Worm (Caenorhabditis elegans): ENCODE measurements around the gene C56G2.5.

C56G2.5 gene

DNA sequence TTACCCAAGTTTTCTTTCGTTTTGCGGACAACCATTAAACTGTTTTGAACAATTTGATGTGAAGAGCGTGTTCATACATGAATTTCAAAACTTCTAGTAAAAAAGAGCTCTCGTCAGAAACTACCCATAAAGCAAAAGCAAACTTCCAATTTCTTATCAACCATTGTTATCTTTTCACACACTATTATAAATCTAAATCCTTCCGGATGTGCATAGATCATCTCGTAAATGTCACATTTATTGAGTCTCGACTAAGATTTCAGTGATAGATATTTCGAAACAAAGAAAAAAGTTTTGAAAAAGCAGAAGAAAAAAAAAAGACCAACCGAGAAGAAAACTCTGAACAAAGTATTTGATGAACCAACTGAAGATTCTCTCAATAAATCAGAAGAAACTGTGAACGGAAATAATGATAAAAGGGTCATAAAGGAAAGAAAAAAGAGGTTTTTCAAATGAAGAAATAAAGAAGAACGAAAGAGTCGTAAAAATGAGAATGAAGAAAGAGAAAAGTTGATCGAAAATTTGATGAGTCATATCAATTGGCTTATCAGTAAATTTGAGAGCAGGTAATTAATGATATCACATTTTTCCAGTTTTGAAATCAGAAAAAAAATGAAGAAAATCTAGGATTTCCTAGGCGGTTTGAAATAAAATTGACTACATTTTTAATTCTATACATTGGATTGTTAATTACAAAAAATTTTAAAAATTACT lies 33.4 kb downstream of the C56G2.5 start:
- TF ChIP-seq elt-2 (tag; optimal IDR thresholded peaks at IDR 0.05) (peak; percentile 74), elt-1 (tag; optimal IDR thresholded peaks at IDR 0.05) (peak; percentile 91), ceh-82 (tag; optimal IDR thresholded peaks at IDR 0.05) (no peak), pqm-1 (tag; optimal IDR thresholded peaks at IDR 0.05) (peak; percentile 38), jun-1 (tag; optimal IDR thresholded peaks at IDR 0.05) (peak; percentile 19)

DNA sequence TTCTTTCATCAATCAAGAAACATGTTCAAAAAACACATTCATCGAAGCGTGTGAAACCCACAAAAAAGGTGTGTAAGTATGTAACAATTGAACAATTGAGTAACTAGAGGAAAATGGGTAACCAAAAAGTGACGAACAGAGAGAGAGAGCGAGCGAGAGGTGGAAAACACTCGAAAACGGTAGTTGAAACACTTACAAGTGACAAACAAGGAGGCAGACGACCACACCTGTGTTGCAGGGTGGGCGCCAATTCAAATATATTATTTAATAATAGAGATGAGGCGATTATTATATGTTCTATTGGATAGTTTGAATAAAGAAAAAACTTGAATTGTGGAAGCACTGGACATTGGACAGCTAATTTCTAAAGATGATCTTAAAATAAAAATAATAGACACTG lies 34.7 kb downstream of the C56G2.5 start:
- TF ChIP-seq zag-1 (tag; optimal IDR thresholded peaks at IDR 0.05): no peak
- peak; percentile 13 for TF ChIP-seq nfya-1 (tag; optimal IDR thresholded peaks at IDR 0.05; ENCODE audit: insufficient read depth)
- TF ChIP-seq snpc-4 (tag; optimal IDR thresholded peaks at IDR 0.05): no peak
- TF ChIP-seq lin-15B (tag; optimal IDR thresholded peaks at IDR 0.05): peak; percentile 76
- TF ChIP-seq ZK546.5 (tag; optimal IDR thresholded peaks at IDR 0.05): no peak
- TF ChIP-seq elt-3 (tag; optimal IDR thresholded peaks at IDR 0.05): no peak
- no peak for TF ChIP-seq fkh-10 (GFP tag; optimal IDR thresholded peaks at IDR 0.05)
- no peak for TF ChIP-seq ztf-11 (tag; optimal IDR thresholded peaks at IDR 0.05)

DNA sequence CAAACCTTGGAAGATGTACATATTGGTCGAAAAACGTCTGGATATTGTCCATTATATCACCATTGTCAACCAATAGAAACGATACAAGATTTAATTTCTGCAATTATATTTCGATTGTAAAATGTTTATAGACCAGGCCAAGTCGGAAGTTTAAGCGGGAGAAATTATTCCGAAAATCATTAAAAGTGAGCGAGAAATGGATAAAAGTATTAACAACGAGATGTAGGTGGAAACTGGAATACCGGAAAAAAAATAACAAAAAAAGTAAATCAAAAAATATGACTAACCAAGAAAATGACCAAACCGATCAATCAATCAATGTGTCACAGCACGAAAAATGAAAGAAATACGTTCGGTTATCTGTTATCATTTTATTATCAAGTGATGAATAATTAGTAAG lies 36.8 kb downstream of the C56G2.5 start, which contains the start of gene F47D12.6:
TSS of gene F47D12.6 (minus strand) at position 101 of the 400 bp plus-strand sequence.
- TF ChIP-seq ceh-28 (tag; optimal IDR thresholded peaks at IDR 0.05): no peak
- no peak for TF ChIP-seq lin-15B (tag; optimal IDR thresholded peaks at IDR 0.05)
- no peak for TF ChIP-seq ztf-4 (tag; optimal IDR thresholded peaks at IDR 0.05)
- no peak for TF ChIP-seq ZK546.5 (tag; optimal IDR thresholded peaks at IDR 0.05)
- TF ChIP-seq nhr-237 (tag; optimal IDR thresholded peaks at IDR 0.05): no peak
- TF ChIP-seq egl-27 (tag; optimal IDR thresholded peaks at IDR 0.05): no peak
- no peak for TF ChIP-seq elt-2 (tag; optimal IDR thresholded peaks at IDR 0.05)
- TF ChIP-seq nhr-12 (tag; optimal IDR thresholded peaks at IDR 0.05): no peak
- TF ChIP-seq sea-2 (GFP tag; optimal IDR thresholded peaks at IDR 0.05): no peak
- TF ChIP-seq nhr-23 (tag; optimal IDR thresholded peaks at IDR 0.05): no peak
- no peak for TF ChIP-seq fkh-10 (GFP tag; optimal IDR thresholded peaks at IDR 0.05)

DNA sequence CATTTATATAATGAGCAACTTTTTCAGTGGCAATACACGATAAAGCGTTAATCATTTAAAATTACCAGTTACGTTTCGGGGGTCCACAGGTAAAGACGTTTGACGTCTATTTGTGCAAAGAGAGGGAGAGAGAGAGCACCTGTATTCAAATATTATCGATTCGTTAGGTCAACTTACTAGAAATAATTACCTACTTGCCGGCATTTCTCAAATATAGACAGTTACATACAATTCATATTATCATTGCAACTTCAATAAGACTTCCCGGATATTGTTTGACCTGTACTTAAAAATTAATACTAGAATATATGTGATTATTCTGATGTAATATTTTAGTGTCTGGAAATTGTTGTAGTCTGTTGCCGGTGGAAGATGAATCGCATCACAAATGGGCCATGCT lies 38.1 kb downstream of the C56G2.5 start, which contains the start of gene gadr-3:
TSS of gene gadr-3 (minus strand) at position 101 of the 400 bp plus-strand sequence.
- TF ChIP-seq egl-27 (tag; optimal IDR thresholded peaks at IDR 0.05): no peak
- no peak for TF ChIP-seq ceh-82 (tag; optimal IDR thresholded peaks at IDR 0.05)
- no peak for TF ChIP-seq lsy-12 (tag; optimal IDR thresholded peaks at IDR 0.05)
- no peak for TF ChIP-seq pha-4 (tag; optimal IDR thresholded peaks at IDR 0.05)
- TF ChIP-seq elt-3 (tag; optimal IDR thresholded peaks at IDR 0.05): no peak
- TF ChIP-seq nhr-23 (tag; optimal IDR thresholded peaks at IDR 0.05): no peak
- TF ChIP-seq unc-39 (tag; optimal IDR thresholded peaks at IDR 0.05): no peak

DNA sequence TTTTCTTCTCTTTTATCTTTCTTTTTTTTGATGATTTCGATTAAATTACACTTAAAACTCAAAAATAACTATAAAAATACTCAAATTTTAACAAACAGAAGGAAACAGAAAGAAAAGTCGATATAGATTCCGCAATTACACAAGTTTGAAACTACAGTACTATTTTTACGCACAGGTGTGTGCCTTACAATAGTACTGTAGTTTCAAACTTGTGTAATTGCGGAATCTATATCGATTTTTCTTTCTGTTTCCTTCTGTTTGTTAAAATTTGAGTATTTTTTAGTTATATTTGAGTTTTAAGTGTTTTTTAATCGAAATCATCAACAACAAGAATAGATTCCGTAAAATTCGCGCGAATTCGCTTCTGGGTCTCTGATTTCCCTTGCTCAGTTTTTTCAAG lies 41.0 kb downstream of the C56G2.5 start:
- no peak for TF ChIP-seq elt-1 (tag; optimal IDR thresholded peaks at IDR 0.05)
- TF ChIP-seq nhr-23 (tag; optimal IDR thresholded peaks at IDR 0.05): no peak
- TF ChIP-seq ztf-4 (tag; optimal IDR thresholded peaks at IDR 0.05): no peak
- TF ChIP-seq elt-3 (tag; optimal IDR thresholded peaks at IDR 0.05): no peak
- TF ChIP-seq hmg-11 (tag; optimal IDR thresholded peaks at IDR 0.05): no peak
- no peak for TF ChIP-seq unc-39 (tag; optimal IDR thresholded peaks at IDR 0.05)
- no peak for TF ChIP-seq nfya-1 (tag; optimal IDR thresholded peaks at IDR 0.05; ENCODE audit: insufficient read depth)
- TF ChIP-seq nhr-77 (tag; optimal IDR thresholded peaks at IDR 0.05): no peak

DNA sequence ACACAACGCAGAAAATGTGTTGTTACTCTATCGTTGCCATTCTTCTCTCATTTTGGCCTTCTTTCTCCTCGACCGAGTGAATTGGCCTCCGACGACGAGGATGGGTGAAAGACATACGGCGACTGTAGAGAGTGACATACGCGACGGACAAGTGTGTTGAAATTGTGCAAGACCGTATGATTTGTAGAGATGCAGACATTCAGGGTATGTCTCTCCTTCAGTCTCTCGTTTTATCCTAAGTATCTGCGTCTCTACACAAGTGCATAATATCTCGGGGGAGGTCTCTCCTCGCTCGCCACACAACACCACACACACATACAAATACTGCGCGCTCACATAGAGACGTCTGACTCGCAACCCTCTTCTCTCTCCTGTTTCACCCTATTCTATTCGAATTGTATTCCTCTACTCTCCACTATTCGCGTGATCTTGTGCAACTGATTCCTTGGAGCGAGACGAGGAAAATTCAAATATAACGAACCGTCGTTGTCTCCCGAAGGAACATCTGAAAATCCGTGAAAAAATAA lies 43.9 kb downstream of the C56G2.5 start, which contains the start of gene hmg-1.2:
TSS of gene hmg-1.2 (plus strand) at position 311 of the 527 bp plus-strand sequence.
- no peak for TF ChIP-seq ceh-16 (tag; optimal IDR thresholded peaks at IDR 0.05)
- no peak for TF ChIP-seq nhr-67 (tag; optimal IDR thresholded peaks at IDR 0.05)
- TF ChIP-seq egl-5 (tag; optimal IDR thresholded peaks at IDR 0.05): peak; percentile 71
- no peak for TF ChIP-seq ztf-11 (tag; optimal IDR thresholded peaks at IDR 0.05)
- no peak for TF ChIP-seq ztf-4 (tag; optimal IDR thresholded peaks at IDR 0.05)
- TF ChIP-seq ceh-82 (tag; optimal IDR thresholded peaks at IDR 0.05): no peak
- TF ChIP-seq nhr-77 (tag; optimal IDR thresholded peaks at IDR 0.05): peak; percentile 2
- TF ChIP-seq elt-1 (tag; optimal IDR thresholded peaks at IDR 0.05): peak; percentile 49
- TF ChIP-seq lin-15B (tag; optimal IDR thresholded peaks at IDR 0.05): peak; percentile 48
- no peak for TF ChIP-seq nhr-76 (tag; optimal IDR thresholded peaks at IDR 0.05)
- no peak for TF ChIP-seq nhr-28 (tag; optimal IDR thresholded peaks at IDR 0.05)
- no peak for TF ChIP-seq mml-1 (tag; optimal IDR thresholded peaks at IDR 0.05)
- TF ChIP-seq elt-2 (tag; optimal IDR thresholded peaks at IDR 0.05): peak; percentile 66
- peak; percentile 88 for TF ChIP-seq jun-1 (tag; optimal IDR thresholded peaks at IDR 0.05)
- TF ChIP-seq ceh-28 (tag; optimal IDR thresholded peaks at IDR 0.05): peak; percentile 76
- peak; percentile 88 for TF ChIP-seq lsy-12 (tag; optimal IDR thresholded peaks at IDR 0.05)
- TF ChIP-seq hmg-11 (tag; optimal IDR thresholded peaks at IDR 0.05): peak; percentile 98
- TF ChIP-seq ama-1 (optimal IDR thresholded peaks at IDR 0.05): no peak
- peak; percentile 47 for TF ChIP-seq zag-1 (tag; optimal IDR thresholded peaks at IDR 0.05)
- TF ChIP-seq unc-62 (GFP tag; optimal IDR thresholded peaks at IDR 0.05): peak; percentile 85
- TF ChIP-seq fkh-2 (tag; optimal IDR thresholded peaks at IDR 0.05): no peak
- TF ChIP-seq nfya-1 (tag; optimal IDR thresholded peaks at IDR 0.05; ENCODE audit: insufficient read depth): peak; percentile 89
- TF ChIP-seq tbx-2 (tag; optimal IDR thresholded peaks at IDR 0.05): peak; percentile 34
- TF ChIP-seq skn-1 (tag; optimal IDR thresholded peaks at IDR 0.05): no peak
- TF ChIP-seq fos-1 (tag; optimal IDR thresholded peaks at IDR 0.05): no peak
- peak; percentile 44 for TF ChIP-seq pha-4 (tag; optimal IDR thresholded peaks at IDR 0.05)
- TF ChIP-seq mdl-1 (tag; optimal IDR thresholded peaks at IDR 0.05): no peak
- TF ChIP-seq daf-12 (tag; optimal IDR thresholded peaks at IDR 0.05): no peak

Measured in whole organism, L3 larva.